Worm (Caenorhabditis elegans) whole organism, late embryonic: ENCODE measurements around the gene srg-62.

Experiments
- K02D7.2 ChIP-seq: sonication (generic microtip); optimal IDR thresholded peaks from 2 replicates; lab custom pipeline; 2017; ENCODE audit warnings: mild to moderate bottlenecking, missing genetic modification characterization, missing compliant biosample characterization
- K09A11.1 ChIP-seq: sonication (generic microtip); optimal IDR thresholded peaks from 2 replicates; lab custom pipeline; 2017; ENCODE audit warnings: antibody characterized with exemption, mild to moderate bottlenecking, missing genetic modification characterization, missing compliant biosample characterization; ENCODE audit not compliant: insufficient read depth
- ceh-22 ChIP-seq: sonication (generic microtip); optimal IDR thresholded peaks from 2 replicates; lab custom pipeline; 2017; ENCODE audit warnings: missing biosample characterization, missing genetic modification characterization
- ceh-34 ChIP-seq: sonication (generic microtip); optimal IDR thresholded peaks from 2 replicates; lab custom pipeline; 2016; ENCODE audit warnings: mild to moderate bottlenecking, missing genetic modification characterization, missing compliant biosample characterization
- dmd-4 ChIP-seq: sonication (generic microtip); optimal IDR thresholded peaks from 2 replicates; lab custom pipeline; 2016; ENCODE audit warnings: borderline replicate concordance, missing genetic modification characterization, missing compliant biosample characterization
- hlh-13 ChIP-seq: fragments of 200-800 bp; sonication (Bioruptor generic); optimal IDR thresholded peaks from 2 replicates; lab custom pipeline; 2018; ENCODE audit warnings: mild to moderate bottlenecking, missing genetic modification characterization, missing compliant biosample characterization
- hlh-6 ChIP-seq: sonication (generic microtip); optimal IDR thresholded peaks from 2 replicates; lab custom pipeline; 2016; ENCODE audit warnings: missing genotype, missing genetic modification characterization, missing compliant biosample characterization
- mec-3 ChIP-seq: sonication (generic microtip); optimal IDR thresholded peaks from 2 replicates; lab custom pipeline; 2016; ENCODE audit warnings: borderline replicate concordance, missing genetic modification characterization, missing compliant biosample characterization
- nfya-1 ChIP-seq: sonication (generic microtip); optimal IDR thresholded peaks from 2 replicates; lab custom pipeline; 2017; ENCODE audit warnings: missing genetic modification characterization, mild to moderate bottlenecking, missing compliant biosample characterization, antibody characterized with exemption, moderate library complexity
- nhr-11 ChIP-seq: fragments of 150-350 bp; optimal IDR thresholded peaks from 2 replicates; lab custom pipeline; 2014; ENCODE audit warnings: missing biosample characterization, missing genetic modification characterization
- nhr-232 ChIP-seq: sonication (generic microtip); optimal IDR thresholded peaks from 2 replicates; lab custom pipeline; 2016; ENCODE audit warnings: missing genetic modification characterization, missing compliant biosample characterization
- pax-1 ChIP-seq: fragments of 150-350 bp; optimal IDR thresholded peaks from 2 replicates; lab custom pipeline; 2014; ENCODE audit warnings: missing biosample characterization, missing genetic modification characterization
- pqm-1 ChIP-seq: sonication (generic microtip); optimal IDR thresholded peaks from 2 replicates; lab custom pipeline; 2016; ENCODE audit warnings: missing genetic modification characterization, missing compliant biosample characterization
- syd-9 ChIP-seq: sonication (generic microtip); optimal IDR thresholded peaks from 2 replicates; lab custom pipeline; 2016; ENCODE audit warnings: mild to moderate bottlenecking, missing genetic modification characterization, moderate library complexity, missing compliant biosample characterization

- no peak for TF ChIP-seq mec-3 (tag; lab: Kevin White, UChicago)
- no peak for TF ChIP-seq nhr-232 (tag; lab: Kevin White, UChicago)
- TF ChIP-seq pax-1 (tag; lab: Kevin White, UChicago) = no peak
- no peak for TF ChIP-seq dmd-4 (tag; lab: Kevin White, UChicago)
- no peak for TF ChIP-seq K09A11.1 (tag; lab: Kevin White, UChicago)
- no peak for TF ChIP-seq pqm-1 (tag; lab: Kevin White, UChicago)
- TF ChIP-seq syd-9 (tag; lab: Kevin White, UChicago) = no peak
- no peak for TF ChIP-seq ceh-22
- no peak for TF ChIP-seq K02D7.2 (tag; lab: Kevin White, UChicago)
- TF ChIP-seq hlh-6 (tag; lab: Kevin White, UChicago) = no peak
- TF ChIP-seq ceh-34 = no peak
- TF ChIP-seq nfya-1 (tag; lab: Kevin White, UChicago) = peak; percentile 54
- TF ChIP-seq nhr-11 = no peak
- no peak for TF ChIP-seq hlh-13 (GFP tag; lab: Kevin White, UChicago)
These were observed 32.0 kb downstream of the srg-62 start for ce11 chrV:2710192-2710591.
